Fruit fly (Drosophila melanogaster) whole organism, wandering third instar larva: Measurements from ENCODE around the gene CG8202.

Source experiments
- HLH106 ChIP-seq: fragments of 200-800 bp; optimal IDR thresholded peaks from 3 replicates; lab custom pipeline; 2019; ENCODE audit warnings: missing biosample characterization, mild to moderate bottlenecking, missing genetic modification characterization, moderate library complexity
- Myc ChIP-seq: fragments of >200 bp; optimal IDR thresholded peaks from 2 replicates; lab custom pipeline; 2017

DNA sequence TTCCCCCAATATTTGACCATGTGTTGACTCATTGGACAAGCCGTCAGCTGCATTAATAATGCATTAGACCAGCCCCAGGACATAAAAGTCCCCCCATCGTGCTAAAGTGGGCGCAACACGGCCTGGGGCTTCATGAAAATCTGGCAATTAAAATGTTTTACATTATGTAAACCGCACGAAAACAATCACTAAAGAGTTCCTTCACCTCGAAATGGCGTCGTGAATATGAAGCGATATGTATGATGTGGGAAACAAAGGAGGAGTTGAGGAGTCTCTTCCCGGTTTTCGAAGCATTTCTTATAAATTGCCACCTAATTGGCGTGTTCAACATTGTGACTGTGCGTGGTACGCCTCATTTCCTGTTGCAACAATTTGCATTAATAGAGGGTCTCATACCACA lies 10.8 kb downstream of the CG8202 start:
- TF ChIP-seq HLH106: no peak
- no peak for TF ChIP-seq Myc (lab: Kevin White, UChicago)
